Worm (Caenorhabditis elegans) whole organism, L1 larva: Measurements from ENCODE around the gene zig-13.

ENCODE experiments used
- egl-27 ChIP-seq, 2 experiments: fragments of 150-350 bp in 1 of 2; sonication (generic microtip); optimal IDR thresholded peaks; 3 replicates each; lab custom pipeline; 2017 to 2018; ENCODE audit warnings: missing biosample characterization in 2 of 2, missing genetic modification characterization in 2 of 2, missing genetic modification reagents in 2 of 2
- elt-3 ChIP-seq, 6 experiments: fragments of 150-350 bp in 1 of 6; sonication (generic microtip); optimal IDR thresholded peaks; 2 replicates each; lab custom pipeline; 2017 to 2018; ENCODE audit warnings: missing biosample characterization in 6 of 6, missing genetic modification characterization in 6 of 6, inconsistent platforms in 1 of 6
- nhr-77 ChIP-seq: fragments of 150-350 bp; optimal IDR thresholded peaks from 2 replicates; lab custom pipeline; 2014; ENCODE audit warnings: missing biosample characterization, missing genetic modification characterization
- unc-86 ChIP-seq: sonication (generic microtip); optimal IDR thresholded peaks from 2 replicates; lab custom pipeline; 2016; ENCODE audit warnings: missing genetic modification characterization, missing compliant biosample characterization

- TF ChIP-seq egl-27 (tag; optimal IDR thresholded peaks at IDR 0.05; lab: Kevin White, UChicago) (peak in 1 of 2 experiments; percentile 6), elt-3 (tag; optimal IDR thresholded peaks at IDR 0.05; lab: Kevin White, UChicago) (peak; percentile 67 to 100 (median 95)), nhr-77 (no peak), unc-86 (no peak)
Observed at ce11 chrIII:154168-154567, 2.4 kb downstream of the zig-13 start.
